Worm (Caenorhabditis elegans): ENCODE results near the gene gfat-1.

The gfat-1 gene

DNA sequence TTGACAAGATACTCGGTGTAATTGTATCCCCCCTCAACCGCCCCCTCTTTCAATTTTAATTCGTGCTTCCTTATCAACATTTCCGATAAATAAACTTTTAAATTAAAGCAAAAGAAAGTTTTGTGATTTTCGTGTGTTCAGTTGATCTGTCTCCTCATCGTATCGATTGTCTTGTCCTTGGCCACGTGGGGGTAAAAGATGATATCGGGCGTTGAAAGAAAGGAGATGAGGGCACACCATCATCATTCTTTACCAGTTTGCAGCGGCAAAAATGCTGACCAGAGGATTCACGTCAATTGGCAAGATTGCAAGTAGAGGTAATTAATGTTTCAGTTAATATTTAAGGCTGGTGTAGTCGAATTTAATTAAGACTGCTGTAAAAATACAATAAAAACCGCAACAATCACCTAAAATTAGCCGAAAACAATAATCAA lies 47.9 kb downstream of the gfat-1 start, which contains the start of gene F54D5.7 (continued):
- TF ChIP-seq lir-1 (GFP tag; conservative IDR thresholded peaks at IDR 0.05) (no peak; the same call in 1 of the 2 replicates), attf-6 (GFP tag; IDR thresholded peaks at IDR 0.05) (peak; percentile 43; the same call in 1 of the 2 replicates), mcd-1 (GFP tag; IDR thresholded peaks at IDR 0.05) (peak; percentile 75), F10E7.11 (tag; optimal IDR thresholded peaks at IDR 0.05) (peak; percentile 39), Y53F4B.3 (GFP tag; IDR thresholded peaks at IDR 0.05) (no peak), unc-130 (GFP tag; optimal IDR thresholded peaks at IDR 0.05) (no peak), efl-1 (GFP tag; optimal IDR thresholded peaks at IDR 0.05) (no peak), nhr-120 (GFP tag; IDR thresholded peaks at IDR 0.05) (no peak), snpc-3.4 (tag; optimal IDR thresholded peaks at IDR 0.05) (peak; percentile 70), fkh-3 (tag; optimal IDR thresholded peaks at IDR 0.05) (no peak), B0035.1 (tag; optimal IDR thresholded peaks at IDR 0.05) (peak; percentile 62), ceh-40 (GFP tag; IDR thresholded peaks at IDR 0.05) (0 out of 2 replicates have a peak, but pooled peaks have one; percentile 21)

ce11 chrII:11545952-11546325 lies 49.3 kb downstream of the gfat-1 start:
- no peak for TF ChIP-seq snpc-4 (GFP tag; optimal IDR thresholded peaks at IDR 0.05)
- no peak for TF ChIP-seq snpc-4 (tag; optimal IDR thresholded peaks at IDR 0.05)
- no peak for TF ChIP-seq Y53G8AR.9 (GFP tag; conservative IDR thresholded peaks at IDR 0.05)
- TF ChIP-seq zfh-2 (GFP tag; conservative IDR thresholded peaks at IDR 0.05) = peak; percentile 64
- TF ChIP-seq dox-1 (GFP tag; IDR thresholded peaks at IDR 0.05) = no peak
- no peak for TF ChIP-seq nhr-179 (tag; optimal IDR thresholded peaks at IDR 0.05)
- TF ChIP-seq attf-3 (GFP tag; conservative IDR thresholded peaks at IDR 0.05) = no peak
- TF ChIP-seq mes-4 (tag; optimal IDR thresholded peaks at IDR 0.05) = no peak
- peak; percentile 38; the same call in 1 of the 2 replicates for TF ChIP-seq nfyb-1 (GFP tag; IDR thresholded peaks at IDR 0.05)
- TF ChIP-seq lin-26 (GFP tag; IDR thresholded peaks at IDR 0.05) = 0 out of 2 replicates have a peak, but pooled peaks have one; percentile 12
- TF ChIP-seq nhr-90 (tag; optimal IDR thresholded peaks at IDR 0.05) = no peak
- TF ChIP-seq D2030.7 (GFP tag; IDR thresholded peaks at IDR 0.05) = no peak
- TF ChIP-seq ama-1 (optimal IDR thresholded peaks at IDR 0.05) = no peak
- no peak for TF ChIP-seq ama-1 (GFP tag; optimal IDR thresholded peaks at IDR 0.05)
- peak; percentile 1 for TF ChIP-seq lin-54 (GFP tag; optimal IDR thresholded peaks at IDR 0.05)
- TF ChIP-seq nhr-80 (tag; optimal IDR thresholded peaks at IDR 0.05) = no peak
- TF ChIP-seq Y95B8A.8 (GFP tag; IDR thresholded peaks at IDR 0.05) = no peak
- TF ChIP-seq mxl-1 (tag; optimal IDR thresholded peaks at IDR 0.05) = no peak
- no peak for TF ChIP-seq gei-17 (GFP tag; optimal IDR thresholded peaks at IDR 0.05)
- no peak for TF ChIP-seq dpff-1 (tag; optimal IDR thresholded peaks at IDR 0.05)
- no peak for TF ChIP-seq Y79H2A.3 (GFP tag; conservative IDR thresholded peaks at IDR 0.05)

DNA sequence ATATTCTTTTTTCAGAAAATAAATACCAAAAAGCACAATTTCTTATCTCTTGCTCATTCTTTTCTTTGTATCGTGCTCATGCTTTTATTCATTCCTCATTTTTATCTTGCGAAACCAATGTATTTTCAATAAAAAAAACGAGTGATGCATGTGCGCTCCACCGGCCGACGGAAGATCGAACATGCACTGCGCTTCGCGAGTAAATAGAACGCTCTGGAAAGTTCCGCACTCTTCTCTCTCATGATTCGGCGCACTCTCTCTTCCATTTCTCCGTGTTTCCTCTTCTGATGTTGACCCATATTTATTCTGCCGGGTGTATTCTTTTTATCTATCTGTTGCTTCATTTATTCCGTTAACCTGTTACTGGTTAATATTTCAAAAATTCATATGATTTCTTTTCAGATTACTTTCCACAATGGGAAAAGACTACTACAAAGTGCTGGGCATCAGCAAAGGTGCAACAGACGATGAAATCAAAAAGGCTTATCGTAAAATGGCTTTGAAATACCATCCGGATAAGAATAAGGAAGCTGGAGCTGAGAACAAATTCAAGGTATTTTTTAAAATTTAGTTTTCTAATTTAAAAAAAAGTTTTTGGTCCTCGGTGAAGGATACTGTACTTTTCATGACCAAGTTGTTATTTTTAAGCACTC lies 49.8 kb downstream of the gfat-1 start, which contains the start of gene dnj-13:
Gene dnj-13 (plus strand): TSS at position 403 of the 653 bp plus-strand sequence.
- peak; percentile 100 for TF ChIP-seq hsf-1 (GFP tag; IDR thresholded peaks at IDR 0.05)
- TF ChIP-seq ceh-58 (GFP tag; IDR thresholded peaks at IDR 0.05) = 0 out of 2 replicates have a peak, but pooled peaks have one; percentile 81
- peak; percentile 95 for TF ChIP-seq Y95B8A.8 (GFP tag; IDR thresholded peaks at IDR 0.05)
- peak; percentile 89 for TF ChIP-seq akir-1 (GFP tag; optimal IDR thresholded peaks at IDR 0.05)
- no peak for TF ChIP-seq mes-4 (tag; optimal IDR thresholded peaks at IDR 0.05)
- peak; percentile 67 for TF ChIP-seq snpc-1.3 (tag; optimal IDR thresholded peaks at IDR 0.05; ENCODE audit: insufficient read depth)
- no peak for TF ChIP-seq him-1 (tag; optimal IDR thresholded peaks at IDR 0.05)
- no peak for TF ChIP-seq unc-62 (GFP tag; optimal IDR thresholded peaks at IDR 0.05)
- TF ChIP-seq B0019.2 (GFP tag; conservative IDR thresholded peaks at IDR 0.05) = peak; percentile 54; the same call in 1 of the 2 replicates
- TF ChIP-seq ztf-25 (GFP tag; IDR thresholded peaks at IDR 0.05) = peak; percentile 85; the same call in 1 of the 2 replicates
- TF ChIP-seq cebp-2 (GFP tag; IDR thresholded peaks at IDR 0.05) = peak; percentile 92
- peak; percentile 84 for TF ChIP-seq ztf-3 (GFP tag; optimal IDR thresholded peaks at IDR 0.05)
- peak in 2 of 3 experiments; percentile 18 to 82 for TF ChIP-seq lin-35 (GFP tag; optimal IDR thresholded peaks at IDR 0.05)
- no peak for TF ChIP-seq ztf-6 (GFP tag; IDR thresholded peaks at IDR 0.05)
- no peak for TF ChIP-seq F55B11.4 (tag; optimal IDR thresholded peaks at IDR 0.05; ENCODE audit: borderline replicate concordance, insufficient read depth)
- peak; percentile 89; the same call in 1 of the 2 replicates for TF ChIP-seq aptf-3 (GFP tag; IDR thresholded peaks at IDR 0.05)
- TF ChIP-seq K11D2.4 (GFP tag; IDR thresholded peaks at IDR 0.05) = peak; percentile 96

All from whole organism, young adult.